Fruit fly (Drosophila melanogaster) whole organism, embryonic: Measurements from ENCODE around the gene mop.

Source experiments
- Atf-2 ChIP-seq: fragments of 200-800 bp; sonication (Bioruptor generic); optimal IDR thresholded peaks from 2 replicates; lab custom pipeline; 2016; ENCODE audit warnings: missing biosample characterization, missing genetic modification characterization
- BEAF-32 ChIP-seq: fragments of 200-800 bp; sonication (Bioruptor generic); optimal IDR thresholded peaks from 3 replicates; lab custom pipeline; 2017; ENCODE audit warnings: missing biosample characterization, missing genetic modification characterization, mild to moderate bottlenecking, moderate library complexity, missing genetic modification reagents
- CG11695 ChIP-seq: fragments of 200-800 bp; sonication (Bioruptor generic); IDR thresholded peaks from 3 replicates; pipeline ENCODE4 v1.3.6; 2022; ENCODE audit warnings: missing biosample characterization, missing genetic modification characterization
- CG1233 ChIP-seq: fragments of 200-800 bp; sonication (Bioruptor generic); optimal IDR thresholded peaks from 4 replicates; lab custom pipeline; 2018; ENCODE audit warnings: missing biosample characterization, mild to moderate bottlenecking, missing genetic modification characterization
- CG12744 ChIP-seq: fragments of 200-800 bp; sonication (Bioruptor generic); optimal IDR thresholded peaks from 2 replicates; lab custom pipeline; 2016; ENCODE audit warnings: missing biosample characterization, missing genetic modification characterization
- CG13287 ChIP-seq: fragments of 200-800 bp; sonication (Bioruptor generic); IDR thresholded peaks from 2 replicates; pipeline ENCODE4 v1.3.6; 2022; ENCODE audit warnings: missing biosample characterization, missing genetic modification characterization; ENCODE audit not compliant: partially characterized antibody
- CG17359 ChIP-seq: fragments of 200-800 bp; sonication (Bioruptor generic); optimal IDR thresholded peaks from 3 replicates; lab custom pipeline; 2018; ENCODE audit warnings: missing biosample characterization, mild to moderate bottlenecking, missing genetic modification characterization, moderate library complexity
- CG17802 ChIP-seq: fragments of 200-800 bp; sonication (Bioruptor generic); optimal IDR thresholded peaks from 2 replicates; lab custom pipeline; 2018; ENCODE audit warnings: missing biosample characterization, mild to moderate bottlenecking, missing genetic modification characterization, moderate library complexity
- CG1832 ChIP-seq: fragments of 200-800 bp; sonication (Bioruptor generic); optimal IDR thresholded peaks from 2 replicates; lab custom pipeline; 2017; ENCODE audit warnings: missing biosample characterization, mild to moderate bottlenecking, missing genetic modification characterization, inconsistent platforms
- CG18476 ChIP-seq: fragments of 200-800 bp; sonication (Bioruptor generic); optimal IDR thresholded peaks from 2 replicates; lab custom pipeline; 2016; ENCODE audit warnings: missing biosample characterization, mild to moderate bottlenecking, missing genetic modification characterization
- CG18764 ChIP-seq: fragments of 200-800 bp; sonication (Bioruptor generic); optimal IDR thresholded peaks from 3 replicates; lab custom pipeline; 2016; ENCODE audit warnings: missing biosample characterization, missing genetic modification characterization
- CG3281 ChIP-seq: fragments of 200-800 bp; sonication (Bioruptor generic); optimal IDR thresholded peaks from 3 replicates; lab custom pipeline; 2017; ENCODE audit warnings: missing biosample characterization, mild to moderate bottlenecking, missing genetic modification characterization
- CG4707 ChIP-seq: fragments of 200-800 bp; sonication (Bioruptor generic); optimal IDR thresholded peaks from 2 replicates; lab custom pipeline; 2018; ENCODE audit warnings: missing biosample characterization, mild to moderate bottlenecking, missing genetic modification characterization, moderate library complexity
- CG6689 ChIP-seq: fragments of 200-800 bp; sonication (Bioruptor generic); IDR thresholded peaks from 2 replicates; pipeline ENCODE4 v1.3.6; 2022; ENCODE audit warnings: missing biosample characterization, missing genetic modification characterization
- CG6813 ChIP-seq: fragments of 200-800 bp; sonication (Bioruptor generic); optimal IDR thresholded peaks from 2 replicates; lab custom pipeline; 2017; ENCODE audit warnings: missing biosample characterization, missing genetic modification characterization, mild to moderate bottlenecking, moderate library complexity, missing genetic modification reagents
- CG7357 ChIP-seq: fragments of 200-800 bp; sonication (Bioruptor generic); IDR thresholded peaks from 3 replicates; pipeline ENCODE4 v1.3.6; 2022; ENCODE audit warnings: missing biosample characterization, missing genetic modification characterization
- CG7786 ChIP-seq: fragments of 200-800 bp; sonication (Bioruptor generic); optimal IDR thresholded peaks from 2 replicates; lab custom pipeline; 2016; ENCODE audit warnings: missing biosample characterization, missing genetic modification characterization
- CG7987 ChIP-seq: fragments of 200-800 bp; sonication (Bioruptor generic); optimal IDR thresholded peaks from 2 replicates; lab custom pipeline; 2018; ENCODE audit warnings: missing biosample characterization, mild to moderate bottlenecking, missing genetic modification characterization, moderate library complexity
- CG9215 ChIP-seq: fragments of 200-800 bp; sonication (Bioruptor generic); IDR thresholded peaks from 2 replicates; pipeline ENCODE4 v1.3.6; 2022; ENCODE audit warnings: missing biosample characterization, missing genetic modification characterization
- CHES-1-like ChIP-seq: fragments of 200-800 bp; sonication (Bioruptor generic); optimal IDR thresholded peaks from 2 replicates; lab custom pipeline; 2016; ENCODE audit warnings: missing biosample characterization, missing genetic modification characterization
- Camta ChIP-seq: fragments of 200-800 bp; sonication (Bioruptor generic); optimal IDR thresholded peaks from 2 replicates; lab custom pipeline; 2016; ENCODE audit warnings: missing biosample characterization, missing genetic modification characterization
- Deaf1 ChIP-seq: fragments of 200-800 bp; optimal IDR thresholded peaks from 3 replicates; lab custom pipeline; 2019; ENCODE audit warnings: missing biosample characterization, mild to moderate bottlenecking, missing genetic modification characterization, moderate library complexity
- Doc2 ChIP-seq: fragments of 200-800 bp; sonication (Bioruptor generic); IDR thresholded peaks from 2 replicates; pipeline ENCODE4 v1.3.6; 2022; ENCODE audit warnings: missing biosample characterization, missing genetic modification characterization
- GATAe ChIP-seq: fragments of 200-800 bp; sonication (Bioruptor generic); conservative IDR thresholded peaks from 2 replicates; pipeline ENCODE4 v1.3.6; 2022; ENCODE audit warnings: missing biosample characterization, missing genetic modification characterization
- H2.0 ChIP-seq: fragments of 200-800 bp; sonication (Bioruptor generic); IDR thresholded peaks from 2 replicates; pipeline ENCODE4 v1.3.6; 2022; ENCODE audit warnings: missing biosample characterization, missing genetic modification characterization
- Med ChIP-seq: fragments of 200-800 bp; sonication (Bioruptor generic); peaks from one replicate; lab custom pipeline; 2016; ENCODE audit warnings: missing biosample characterization, missing genetic modification characterization, mild to moderate bottlenecking, inconsistent platforms, moderate library complexity
- Nf-YC ChIP-seq: fragments of 200-800 bp; optimal IDR thresholded peaks from 3 replicates; lab custom pipeline; 2019; ENCODE audit warnings: missing biosample characterization, mild to moderate bottlenecking, missing genetic modification characterization, moderate library complexity
- NfI ChIP-seq: fragments of 200-800 bp; sonication (Bioruptor generic); optimal IDR thresholded peaks from 3 replicates; lab custom pipeline; 2018; ENCODE audit warnings: missing biosample characterization, mild to moderate bottlenecking, missing genetic modification characterization, moderate library complexity
- Pdp1 ChIP-seq, 2 experiments: fragments of 200-800 bp; sonication (Bioruptor generic); optimal IDR thresholded peaks; 3 replicates each; lab custom pipeline; 2016; ENCODE audit warnings: missing biosample characterization in 2 of 2, missing genetic modification characterization in 2 of 2, mild to moderate bottlenecking in 1 of 2, moderate library complexity in 1 of 2
- Sry-β ChIP-seq: fragments of 200-800 bp; sonication (Bioruptor generic); optimal IDR thresholded peaks from 2 replicates; lab custom pipeline; 2018; ENCODE audit warnings: missing biosample characterization, mild to moderate bottlenecking, missing genetic modification characterization, moderate library complexity
- Usf ChIP-seq: fragments of 200-800 bp; sonication (Bioruptor generic); optimal IDR thresholded peaks from 2 replicates; lab custom pipeline; 2017; ENCODE audit warnings: missing genotype, missing biosample characterization, missing genetic modification characterization
- amos ChIP-seq: fragments of 200-800 bp; sonication (Bioruptor generic); IDR thresholded peaks from 2 replicates; pipeline ENCODE4 v1.3.6; 2022; ENCODE audit warnings: missing biosample characterization, missing genetic modification characterization; ENCODE audit not compliant: partially characterized antibody
- fd64A ChIP-seq: fragments of 200-800 bp; sonication (Bioruptor generic); optimal IDR thresholded peaks from 3 replicates; lab custom pipeline; 2018; ENCODE audit warnings: missing biosample characterization, mild to moderate bottlenecking, missing genetic modification characterization
- her ChIP-seq: fragments of 200-800 bp; sonication (Bioruptor generic); optimal IDR thresholded peaks from 2 replicates; lab custom pipeline; 2016; ENCODE audit warnings: missing biosample characterization, missing genetic modification characterization
- hth ChIP-seq: fragments of >200 bp; optimal IDR thresholded peaks from 2 replicates; lab custom pipeline; 2017; ENCODE audit warnings: inconsistent platforms
- jing ChIP-seq: fragments of 200-800 bp; sonication (Bioruptor generic); optimal IDR thresholded peaks from 2 replicates; lab custom pipeline; 2018; ENCODE audit warnings: missing biosample characterization, mild to moderate bottlenecking, missing genetic modification characterization
- nerfin-2 ChIP-seq: fragments of 200-800 bp; sonication (Bioruptor generic); IDR thresholded peaks from 2 replicates; pipeline ENCODE4 v1.3.6; 2022; ENCODE audit warnings: missing biosample characterization, missing genetic modification characterization; ENCODE audit not compliant: partially characterized antibody
- pho ChIP-seq: fragments of 200-800 bp; sonication (Bioruptor generic); optimal IDR thresholded peaks from 2 replicates; lab custom pipeline; 2016; ENCODE audit warnings: missing biosample characterization, missing genetic modification characterization
- row ChIP-seq: fragments of 200-800 bp; sonication (Bioruptor generic); IDR thresholded peaks from 3 replicates; pipeline ENCODE4 v1.3.6; 2022; ENCODE audit warnings: missing biosample characterization, missing genetic modification characterization
- sc ChIP-seq, 3 experiments: fragments of >200 bp in 2 of 3; fragments of 200-800 bp in 1 of 3; sonication (Bioruptor generic) in 1 of 3; optimal IDR thresholded peaks; 2 replicates in 2 of 3; 3 replicates in 1 of 3; lab custom pipeline; 2017; ENCODE audit warnings: mild to moderate bottlenecking in 1 of 3, missing biosample characterization in 1 of 3, missing genetic modification characterization in 1 of 3, missing genetic modification reagents in 1 of 3
- sens-2 ChIP-seq: fragments of 200-800 bp; sonication (Bioruptor generic); IDR thresholded peaks from 2 replicates; pipeline ENCODE4 v1.3.6; 2022; ENCODE audit warnings: missing biosample characterization, missing genetic modification characterization
- seq ChIP-seq: fragments of 200-800 bp; sonication (Bioruptor generic); IDR thresholded peaks from 2 replicates; pipeline ENCODE4 v1.3.6; 2022; ENCODE audit warnings: missing biosample characterization, missing genetic modification characterization
- tgo ChIP-seq: fragments of 200-800 bp; sonication (Bioruptor generic); IDR thresholded peaks from 3 replicates; pipeline ENCODE4 v1.3.6; 2022; ENCODE audit warnings: missing biosample characterization, missing genetic modification characterization
- tin ChIP-seq: fragments of 200-800 bp; sonication (Bioruptor generic); optimal IDR thresholded peaks from 3 replicates; lab custom pipeline; 2016; ENCODE audit warnings: missing biosample characterization, missing genetic modification characterization
- unc-4 ChIP-seq: fragments of 200-800 bp; sonication (Bioruptor generic); IDR thresholded peaks from 2 replicates; pipeline ENCODE4 v1.3.6; 2022; ENCODE audit warnings: missing biosample characterization, missing genetic modification characterization; ENCODE audit not compliant: partially characterized antibody
- vfl ChIP-seq: fragments of 200-800 bp; sonication (Bioruptor generic); optimal IDR thresholded peaks from 2 replicates; lab custom pipeline; 2016; ENCODE audit warnings: missing biosample characterization, missing genetic modification characterization
- vnd ChIP-seq: fragments of 200-800 bp; sonication (Bioruptor generic); IDR thresholded peaks from 3 replicates; pipeline ENCODE4 v1.3.6; 2022; ENCODE audit warnings: missing biosample characterization, missing genetic modification characterization; ENCODE audit not compliant: partially characterized antibody
- wek ChIP-seq: fragments of 200-800 bp; sonication (Bioruptor generic); optimal IDR thresholded peaks from 3 replicates; lab custom pipeline; 2018; ENCODE audit warnings: missing biosample characterization, mild to moderate bottlenecking, missing genetic modification characterization, moderate library complexity

Gene mop

DNA sequence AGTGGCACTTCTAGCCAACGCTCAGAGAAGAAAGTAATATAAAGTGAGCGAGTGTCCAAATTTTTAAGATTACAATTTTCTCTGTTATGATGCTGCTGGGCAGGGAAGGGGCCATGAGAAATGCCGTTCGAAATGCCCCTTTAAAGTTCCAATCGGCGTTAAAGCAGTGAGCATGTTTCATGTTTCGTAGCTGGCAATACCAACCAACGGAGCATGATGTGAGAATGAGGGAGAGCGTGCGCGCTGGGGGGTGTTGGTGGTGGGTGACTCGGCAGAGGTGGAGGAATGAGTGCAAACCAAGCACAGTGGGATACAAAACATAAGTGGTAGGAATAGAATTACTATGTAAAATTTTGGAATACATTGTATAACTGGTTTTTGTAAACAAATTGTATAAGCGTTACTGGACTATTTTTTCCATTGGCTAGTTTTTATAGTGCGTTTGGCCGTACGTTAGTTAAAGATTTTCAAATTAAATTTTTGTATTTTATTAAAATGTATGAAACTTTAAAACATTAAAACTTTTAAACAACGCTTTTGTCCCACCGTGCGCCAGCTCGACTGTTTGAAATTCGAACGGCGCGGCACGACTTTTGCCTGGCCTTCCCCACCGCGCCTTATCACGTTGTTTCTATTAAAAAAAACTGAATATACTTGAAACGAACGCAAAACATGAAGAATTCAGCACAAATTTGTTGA lies 16.7 kb downstream of the mop start (continued):
- peak; percentile 100 for TF ChIP-seq pho (GFP tag; lab: Kevin White, UChicago)
- TF ChIP-seq CG17802 (tag; lab: Kevin White, UChicago): peak; percentile 94
- peak; percentile 99 for TF ChIP-seq CG7357 (GFP tag; lab: Robert Waterston, UW)
- peak; percentile 100 for TF ChIP-seq tgo (GFP tag; lab: Robert Waterston, UW)
- TF ChIP-seq tin (GFP tag; lab: Kevin White, UChicago): peak; percentile 100
- peak; percentile 99 for TF ChIP-seq Atf-2
- TF ChIP-seq CG11695 (GFP tag; lab: Robert Waterston, UW): peak; percentile 100
- TF ChIP-seq NfI: peak; percentile 100
- peak; percentile 96 for TF ChIP-seq Nf-YC (tag; lab: Kevin White, UChicago)
- peak; percentile 77 for TF ChIP-seq Sry-β (GFP tag; lab: Kevin White, UChicago)
- peak; percentile 100 for TF ChIP-seq Usf
- TF ChIP-seq CG12744 (GFP tag; lab: Kevin White, UChicago): peak; percentile 99
- TF ChIP-seq CG6813 (GFP tag; lab: Kevin White, UChicago): peak; percentile 100
- peak; percentile 99 for TF ChIP-seq CG7786 (GFP tag; lab: Kevin White, UChicago)
- TF ChIP-seq wek: peak; percentile 94
- TF ChIP-seq CG18764: peak; percentile 99
- TF ChIP-seq CG7987 (GFP tag; lab: Kevin White, UChicago): peak; percentile 98
- TF ChIP-seq fd64A: peak; percentile 98
- peak; percentile 96 for TF ChIP-seq her
- peak; percentile 99 for TF ChIP-seq jing
- TF ChIP-seq vfl (GFP tag; lab: Kevin White, UChicago): peak; percentile 99
- TF ChIP-seq unc-4: no peak
- peak; percentile 94 for TF ChIP-seq Deaf1
- peak; percentile 100 for TF ChIP-seq CG4707 (GFP tag; lab: Kevin White, UChicago)
- TF ChIP-seq CG6689 (GFP tag; lab: Robert Waterston, UW): peak; percentile 99
- peak; percentile 100 for TF ChIP-seq seq (GFP tag; lab: Robert Waterston, UW)
- peak; percentile 99 for TF ChIP-seq Camta (GFP tag; lab: Kevin White, UChicago)
- peak; percentile 100 for TF ChIP-seq Med (GFP tag; lab: Kevin White, UChicago)
- peak; percentile 100 for TF ChIP-seq CG3281 (GFP tag; lab: Kevin White, UChicago)
- TF ChIP-seq CG1832: peak; percentile 11
- peak; percentile 99 for TF ChIP-seq GATAe (GFP tag; lab: Robert Waterston, UW)
- TF ChIP-seq CG18476 (GFP tag; lab: Kevin White, UChicago): peak; percentile 99
- TF ChIP-seq CG17359 (tag; lab: Kevin White, UChicago): peak; percentile 100
- TF ChIP-seq CHES-1-like (GFP tag; lab: Kevin White, UChicago): peak; percentile 99
- peak; percentile 67; the same call in 1 of the 2 replicates for TF ChIP-seq CG13287
- TF ChIP-seq BEAF-32: peak; percentile 52
- TF ChIP-seq hth: no peak
- peak; percentile 100 for TF ChIP-seq CG1233 (GFP tag; lab: Kevin White, UChicago)
- TF ChIP-seq sens-2 (GFP tag; lab: Robert Waterston, UW): peak; percentile 99
- TF ChIP-seq sc (optimal IDR thresholded peaks at IDR 0.05; lab: Kevin White, UChicago): no peak
- peak; percentile 100 for TF ChIP-seq sc (GFP tag; optimal IDR thresholded peaks at IDR 0.05; lab: Kevin White, UChicago)
- TF ChIP-seq amos (GFP tag; lab: Robert Waterston, UW): 0 out of 2 replicates have a peak, but pooled peaks have one; percentile 12
- peak; percentile 46; the same call in 1 of the 2 replicates for TF ChIP-seq nerfin-2 (GFP tag; lab: Robert Waterston, UW)
- TF ChIP-seq Pdp1 (GFP tag; optimal IDR thresholded peaks at IDR 0.05; lab: Kevin White, UChicago): peak; percentile 98 to 99
- 0 out of 3 replicates have a peak, but pooled peaks have one; percentile 51 for TF ChIP-seq vnd (GFP tag; lab: Robert Waterston, UW)
- TF ChIP-seq H2.0 (GFP tag; lab: Robert Waterston, UW): peak; percentile 99
- peak; percentile 99 for TF ChIP-seq Doc2 (GFP tag; lab: Robert Waterston, UW)
- peak; percentile 99 for TF ChIP-seq CG9215
- TF ChIP-seq row (GFP tag; lab: Robert Waterston, UW): peak; percentile 100
